Worm (Caenorhabditis elegans) whole organism, L4 larva: Measurements from ENCODE around the gene rbm-28.
A peak's percentile ranks its signal among the peaks of the same experiment; 100 is the strongest.

Experiments
- F10B5.3 ChIP-seq: sonication (generic microtip); optimal IDR thresholded peaks from 2 replicates; lab custom pipeline; 2016; ENCODE audit warnings: mild to moderate bottlenecking, missing genetic modification characterization, missing compliant biosample characterization
- R02D3.7 ChIP-seq: fragments of 150-350 bp; sonication (generic microtip); optimal IDR thresholded peaks from 3 replicates; lab custom pipeline; 2014; ENCODE audit warnings: missing biosample characterization, missing genetic modification characterization
- T20F7.1 ChIP-seq: fragments of 200-800 bp; sonication (Bioruptor generic); optimal IDR thresholded peaks from 2 replicates; lab custom pipeline; 2018; ENCODE audit warnings: mild to moderate bottlenecking, missing genetic modification characterization, missing compliant biosample characterization
- T26A8.4 ChIP-seq: fragments of 200-800 bp; sonication (Bioruptor generic); IDR thresholded peaks from 2 replicates; pipeline ENCODE4 v1.3.6; 2022; ENCODE audit warnings: missing genetic modification characterization, missing compliant biosample characterization
- Y48G9A.11 ChIP-seq: fragments of 200-800 bp; sonication (Bioruptor generic); IDR thresholded peaks from 2 replicates; pipeline ENCODE4 v1.3.6; 2022; ENCODE audit warnings: missing genetic modification reagents, missing genetic modification characterization, missing compliant biosample characterization
- Y5F2A.4 ChIP-seq: fragments of 200-800 bp; sonication (Bioruptor generic); optimal IDR thresholded peaks from 2 replicates; lab custom pipeline; 2018; ENCODE audit warnings: mild to moderate bottlenecking, missing genetic modification characterization, missing compliant biosample characterization
- Y75B8A.6 ChIP-seq: fragments of 200-800 bp; sonication (Bioruptor generic); IDR thresholded peaks from 2 replicates; pipeline ENCODE4 v1.3.6; 2022; ENCODE audit warnings: missing genetic modification reagents, missing genetic modification characterization, missing compliant biosample characterization
- ZK337.2 ChIP-seq: fragments of 200-800 bp; sonication (Bioruptor generic); IDR thresholded peaks from 2 replicates; pipeline ENCODE4 v1.3.6; 2022; ENCODE audit warnings: missing genetic modification reagents, missing genetic modification characterization, missing compliant biosample characterization
- ZK546.5 ChIP-seq, 2 experiments: sonication (generic microtip); optimal IDR thresholded peaks; 2 replicates each; lab custom pipeline; 2017; ENCODE audit warnings: missing biosample characterization in 2 of 2, missing genetic modification characterization in 2 of 2
- aly-2 ChIP-seq: sonication (generic microtip); optimal IDR thresholded peaks from 2 replicates; lab custom pipeline; 2018; ENCODE audit warnings: missing biosample characterization, missing genetic modification characterization
- ama-1 ChIP-seq: fragments of 150-350 bp; optimal IDR thresholded peaks from 2 replicates; lab custom pipeline; 2014; ENCODE audit warnings: inconsistent platforms, mixed read lengths
- ceh-20 ChIP-seq: fragments of 200-800 bp; sonication (Bioruptor generic); IDR thresholded peaks from 2 replicates; pipeline ENCODE4 v1.3.6; 2022; ENCODE audit warnings: missing genetic modification reagents, missing genetic modification characterization, missing compliant biosample characterization
- ceh-28 ChIP-seq: fragments of 150-350 bp; optimal IDR thresholded peaks from 2 replicates; lab custom pipeline; 2014; ENCODE audit warnings: missing biosample characterization, missing genetic modification reagents, missing genetic modification characterization
- ceh-82 ChIP-seq: sonication (generic microtip); optimal IDR thresholded peaks from 2 replicates; lab custom pipeline; 2017; ENCODE audit warnings: missing biosample characterization, missing genetic modification characterization
- ces-1 ChIP-seq: fragments of 150-350 bp; sonication (generic microtip); optimal IDR thresholded peaks from 4 replicates; lab custom pipeline; 2014; ENCODE audit warnings: missing biosample characterization, missing genetic modification reagents, missing genetic modification characterization
- dmd-6 ChIP-seq: fragments of 200-800 bp; sonication (Bioruptor generic); IDR thresholded peaks from 2 replicates; pipeline ENCODE4 v1.3.6; 2022; ENCODE audit warnings: missing genetic modification reagents, missing genetic modification characterization, missing compliant biosample characterization
- dpl-1 ChIP-seq: fragments of 150-350 bp; optimal IDR thresholded peaks from 2 replicates; lab custom pipeline; 2014; ENCODE audit warnings: missing biosample characterization, missing genetic modification reagents, missing genetic modification characterization
- egl-27 ChIP-seq: sonication (generic microtip); optimal IDR thresholded peaks from 3 replicates; lab custom pipeline; 2017; ENCODE audit warnings: missing biosample characterization, missing genetic modification reagents, missing genetic modification characterization
- fos-1 ChIP-seq: fragments of 150-350 bp; optimal IDR thresholded peaks from 2 replicates; lab custom pipeline; 2014; ENCODE audit warnings: missing biosample characterization, missing genetic modification characterization
- hif-1 ChIP-seq, 2 experiments: sonication (generic microtip); optimal IDR thresholded peaks; 2 replicates each; lab custom pipeline; 2016 to 2017; ENCODE audit warnings: missing compliant biosample characterization in 2 of 2, missing genetic modification characterization in 2 of 2, missing genetic modification reagents in 2 of 2, missing genotype in 2 of 2, mild to moderate bottlenecking in 1 of 2
- hlh-11 ChIP-seq: fragments of 200-800 bp; sonication (Bioruptor generic); optimal IDR thresholded peaks from 2 replicates; lab custom pipeline; 2018; ENCODE audit warnings: mild to moderate bottlenecking, missing genetic modification characterization, missing compliant biosample characterization
- hlh-30 ChIP-seq: sonication (generic microtip); optimal IDR thresholded peaks from 2 replicates; lab custom pipeline; 2017; ENCODE audit warnings: antibody characterized with exemption, mild to moderate bottlenecking, missing genetic modification characterization, missing compliant biosample characterization; ENCODE audit not compliant: insufficient read depth
- hmg-1.1 ChIP-seq: fragments of 200-800 bp; sonication (Bioruptor generic); IDR thresholded peaks from 2 replicates; pipeline ENCODE4 v1.3.6; 2022; ENCODE audit warnings: missing genetic modification reagents, missing genetic modification characterization, missing compliant biosample characterization
- lim-7 ChIP-seq: fragments of 200-800 bp; sonication (Bioruptor generic); IDR thresholded peaks from 2 replicates; pipeline ENCODE4 v1.3.6; 2022; ENCODE audit warnings: missing genetic modification characterization, missing compliant biosample characterization
- lin-1 ChIP-seq: fragments of 200-800 bp; sonication (Bioruptor generic); IDR thresholded peaks from 2 replicates; pipeline ENCODE4 v1.3.6; 2022; ENCODE audit warnings: missing genetic modification reagents, missing genetic modification characterization, missing compliant biosample characterization
- madf-5 ChIP-seq, 2 experiments: fragments of 200-800 bp; sonication (Bioruptor generic); IDR thresholded peaks; 2 replicates each; pipeline ENCODE4 v1.3.6; 2022; ENCODE audit warnings: missing compliant biosample characterization in 2 of 2, missing genetic modification characterization in 2 of 2
- mdl-1 ChIP-seq, 2 experiments: fragments of 150-350 bp in 1 of 2; sonication (generic microtip) in 1 of 2; optimal IDR thresholded peaks; 2 replicates each; lab custom pipeline; 2014 to 2017; ENCODE audit warnings: missing biosample characterization in 2 of 2, missing genetic modification characterization in 2 of 2
- mes-2 ChIP-seq: sonication (generic microtip); optimal IDR thresholded peaks from 2 replicates; lab custom pipeline; 2016; ENCODE audit warnings: missing genotype, mild to moderate bottlenecking, missing genetic modification characterization, missing compliant biosample characterization; ENCODE audit not compliant: poor library complexity, severe bottlenecking
- mxl-3 ChIP-seq: fragments of 200-800 bp; sonication (Bioruptor generic); optimal IDR thresholded peaks from 2 replicates; lab custom pipeline; 2018; ENCODE audit warnings: mild to moderate bottlenecking, missing genetic modification characterization, missing compliant biosample characterization
- nhr-10 ChIP-seq: fragments of 150-350 bp; optimal IDR thresholded peaks from 2 replicates; lab custom pipeline; 2014; ENCODE audit warnings: missing biosample characterization, missing genetic modification characterization
- nhr-11 ChIP-seq: fragments of 150-350 bp; optimal IDR thresholded peaks from 2 replicates; lab custom pipeline; 2014; ENCODE audit warnings: missing biosample characterization, missing genetic modification characterization
- nhr-111 ChIP-seq: fragments of 200-800 bp; sonication (Bioruptor generic); optimal IDR thresholded peaks from 2 replicates; lab custom pipeline; 2018; ENCODE audit warnings: mild to moderate bottlenecking, missing genetic modification characterization, missing compliant biosample characterization
- nhr-25 ChIP-seq: sonication (generic microtip); optimal IDR thresholded peaks from 2 replicates; lab custom pipeline; 2017; ENCODE audit warnings: missing genetic modification characterization, mild to moderate bottlenecking, missing compliant biosample characterization, antibody characterized with exemption, moderate library complexity, borderline replicate concordance; ENCODE audit not compliant: insufficient read depth
- nhr-42 ChIP-seq: fragments of 200-800 bp; sonication (Bioruptor generic); IDR thresholded peaks from 2 replicates; pipeline ENCODE4 v1.3.6; 2022; ENCODE audit warnings: missing genetic modification characterization, missing compliant biosample characterization
- nhr-48 ChIP-seq: sonication (generic microtip); optimal IDR thresholded peaks from 2 replicates; lab custom pipeline; 2016; ENCODE audit warnings: mild to moderate bottlenecking, missing genetic modification characterization, missing compliant biosample characterization
- nhr-77 ChIP-seq: fragments of 150-350 bp; optimal IDR thresholded peaks from 2 replicates; lab custom pipeline; 2014; ENCODE audit warnings: missing biosample characterization, missing genetic modification characterization
- pha-4 ChIP-seq, 2 experiments: fragments of 150-350 bp in 1 of 2; fragments of 200-800 bp in 1 of 2; sonication (Bioruptor generic) in 1 of 2; IDR thresholded peaks in 1 of 2; optimal IDR thresholded peaks in 1 of 2; 2 replicates each; pipeline versions ENCODE4 v1.3.6 to Lab custom; 2014 to 2022; ENCODE audit warnings: missing genetic modification characterization in 2 of 2, missing genetic modification reagents in 2 of 2, missing biosample characterization in 1 of 2, missing compliant biosample characterization in 1 of 2
- set-16 ChIP-seq: fragments of 200-800 bp; sonication (Bioruptor generic); IDR thresholded peaks from 2 replicates; pipeline ENCODE4 v1.3.6; 2022; ENCODE audit warnings: missing genetic modification reagents, missing genetic modification characterization, missing compliant biosample characterization
- snpc-1.2 ChIP-seq: fragments of 200-800 bp; sonication (Bioruptor generic); IDR thresholded peaks from 2 replicates; pipeline ENCODE4 v1.3.6; 2022; ENCODE audit warnings: missing genetic modification reagents, missing genetic modification characterization, missing compliant biosample characterization
- snpc-4 ChIP-seq: fragments of 150-350 bp; optimal IDR thresholded peaks from 2 replicates; lab custom pipeline; 2014; ENCODE audit warnings: missing biosample characterization, missing genetic modification characterization
- spr-3 ChIP-seq: fragments of 200-800 bp; sonication (Bioruptor generic); optimal IDR thresholded peaks from 2 replicates; lab custom pipeline; 2018; ENCODE audit warnings: mild to moderate bottlenecking, missing genetic modification characterization, missing compliant biosample characterization
- tra-1 ChIP-seq: fragments of 200-800 bp; sonication (Bioruptor generic); IDR thresholded peaks from 2 replicates; pipeline ENCODE4 v1.3.6; 2022; ENCODE audit warnings: missing genetic modification reagents, missing genetic modification characterization, missing compliant biosample characterization
- unc-39 ChIP-seq: sonication (generic microtip); optimal IDR thresholded peaks from 2 replicates; lab custom pipeline; 2017; ENCODE audit warnings: missing biosample characterization, missing genetic modification characterization
- unc-62 ChIP-seq, 3 experiments: fragments of 150-350 bp in 1 of 3; sonication (generic microtip); optimal IDR thresholded peaks in 2 of 3; peaks in 1 of 3; 1 replicate in 1 of 3; 2 replicates in 2 of 3; lab custom pipeline; 2014 to 2017; ENCODE audit warnings: missing biosample characterization in 3 of 3, missing genetic modification characterization in 3 of 3, missing genetic modification reagents in 3 of 3, missing genotype in 1 of 3
- vab-7 ChIP-seq: fragments of 200-800 bp; sonication (Bioruptor generic); IDR thresholded peaks from 2 replicates; pipeline ENCODE4 v1.3.6; 2022; ENCODE audit warnings: missing genetic modification reagents, missing genetic modification characterization, missing compliant biosample characterization
- zag-1 ChIP-seq: fragments of 150-350 bp; optimal IDR thresholded peaks from 2 replicates; lab custom pipeline; 2014; ENCODE audit warnings: missing biosample characterization, missing genetic modification characterization
- zfp-2 ChIP-seq: sonication (generic microtip); optimal IDR thresholded peaks from 2 replicates; lab custom pipeline; 2016; ENCODE audit warnings: mild to moderate bottlenecking, missing genetic modification characterization, missing compliant biosample characterization
- zfp-3 ChIP-seq: fragments of 200-800 bp; sonication (Bioruptor generic); conservative IDR thresholded peaks from 2 replicates; pipeline ENCODE4 v1.3.6; 2022; ENCODE audit warnings: missing genetic modification reagents, missing genetic modification characterization, missing compliant biosample characterization
- zip-2 ChIP-seq: fragments of 150-350 bp; optimal IDR thresholded peaks from 2 replicates; lab custom pipeline; 2014; ENCODE audit warnings: missing biosample characterization, missing genetic modification characterization
- ztf-11 ChIP-seq: fragments of 150-350 bp; optimal IDR thresholded peaks from 2 replicates; lab custom pipeline; 2014; ENCODE audit warnings: missing biosample characterization, missing genetic modification characterization
- ztf-7 ChIP-seq: fragments of 150-350 bp; optimal IDR thresholded peaks from 2 replicates; lab custom pipeline; 2014; ENCODE audit warnings: missing biosample characterization, missing genetic modification characterization

rbm-28 gene

DNA sequence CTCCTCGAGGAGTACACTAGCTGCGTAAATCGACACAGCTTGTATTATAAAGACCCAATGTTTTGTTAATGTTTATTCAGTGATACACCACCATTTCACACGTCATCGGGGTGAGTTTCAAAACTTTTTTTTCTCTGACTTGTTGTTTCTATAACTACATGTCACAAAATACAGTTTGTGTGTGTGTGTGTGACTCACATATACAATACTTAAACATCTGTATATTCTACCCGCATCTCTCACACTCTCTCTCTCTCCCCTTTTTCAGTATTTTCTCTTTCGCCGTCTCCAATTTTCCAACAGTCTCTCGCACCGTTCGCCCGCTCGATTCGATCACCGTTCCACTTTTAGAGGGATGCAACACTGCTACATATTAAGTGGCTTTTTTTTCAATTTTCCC lies 45.6 kb upstream of the rbm-28 start:
- TF ChIP-seq nhr-10 (tag; lab: Kevin White, UChicago) (no peak), nhr-77 (peak; percentile 80), ceh-20 (no peak), ztf-7 (no peak), zip-2 (tag; lab: Kevin White, UChicago) (no peak), snpc-4 (no peak), ZK546.5 (tag; optimal IDR thresholded peaks at IDR 0.05; lab: Kevin White, UChicago) (no peak), spr-3 (GFP tag; lab: Kevin White, UChicago) (no peak), ceh-82 (no peak), unc-62 (GFP tag; optimal IDR thresholded peaks at IDR 0.05 in 1 of 2; lab: Kevin White, UChicago) (no peak), unc-62 (tag; optimal IDR thresholded peaks at IDR 0.05; lab: Kevin White, UChicago) (no peak), hlh-30 (peak; percentile 28), dmd-6 (peak; percentile 71), lim-7 (GFP tag; lab: Robert Waterston, UW) (no peak), nhr-111 (no peak), dpl-1 (GFP tag; lab: Kevin White, UChicago) (peak; percentile 4), ces-1 (GFP tag; lab: Kevin White, UChicago) (no peak), hlh-11 (tag; lab: Kevin White, UChicago) (peak; percentile 79), F10B5.3 (tag; lab: Kevin White, UChicago) (no peak), Y48G9A.11 (GFP tag; lab: Robert Waterston, UW) (no peak), unc-39 (tag; lab: Kevin White, UChicago) (no peak), hmg-1.1 (no peak), nhr-42 (0 out of 2 replicates have a peak, but pooled peaks have one; percentile 4), hif-1 (tag; optimal IDR thresholded peaks at IDR 0.05; lab: Kevin White, UChicago) (no peak), Y5F2A.4 (no peak), mes-2 (tag; lab: Kevin White, UChicago) (peak; percentile 16), R02D3.7 (tag; lab: Kevin White, UChicago) (peak; percentile 11), nhr-25 (tag; lab: Kevin White, UChicago) (no peak), mdl-1 (tag; optimal IDR thresholded peaks at IDR 0.05; lab: Kevin White, UChicago) (peak in 1 of 2 experiments; percentile 27), Y75B8A.6 (GFP tag; lab: Robert Waterston, UW) (no peak), T20F7.1 (GFP tag; lab: Kevin White, UChicago) (no peak), vab-7 (GFP tag; lab: Robert Waterston, UW) (no peak), ama-1 (lab: Kevin White, UChicago) (no peak), ceh-28 (tag; lab: Kevin White, UChicago) (no peak), nhr-11 (tag; lab: Kevin White, UChicago) (no peak), pha-4 (GFP tag; IDR thresholded peaks at IDR 0.05; lab: Robert Waterston, UW) (peak; percentile 66; the same call in 1 of the 2 replicates), pha-4 (tag; optimal IDR thresholded peaks at IDR 0.05; lab: Kevin White, UChicago) (peak; percentile 24), nhr-48 (tag; lab: Kevin White, UChicago) (no peak), zfp-3 (GFP tag; lab: Robert Waterston, UW) (no peak), lin-1 (no peak), snpc-1.2 (GFP tag; lab: Robert Waterston, UW) (no peak), madf-5 (GFP tag; IDR thresholded peaks at IDR 0.05; lab: Robert Waterston, UW) (no peak), fos-1 (tag; lab: Kevin White, UChicago) (no peak), T26A8.4 (GFP tag; lab: Robert Waterston, UW) (no peak), mxl-3 (GFP tag; lab: Kevin White, UChicago) (no peak), ztf-11 (tag; lab: Kevin White, UChicago) (no peak), zfp-2 (tag; lab: Kevin White, UChicago) (no peak), aly-2 (tag; lab: Kevin White, UChicago) (no peak), egl-27 (no peak), zag-1 (tag; lab: Kevin White, UChicago) (no peak), ZK337.2 (GFP tag; lab: Robert Waterston, UW) (no peak), set-16 (GFP tag; lab: Robert Waterston, UW) (no peak), tra-1 (GFP tag; lab: Robert Waterston, UW) (no peak)
